Worm (Caenorhabditis elegans) whole organism, late embryonic: ENCODE data around the gene F54B8.1.
"Not testable (repeated sequence)": the region's sequence is repeated elsewhere in the genome, so short reads cannot be mapped to it uniquely, and the experiment has no call there.

Source experiments
- C08G9.2 ChIP-seq: sonication (generic microtip); optimal IDR thresholded peaks from 2 replicates; lab custom pipeline; 2016; ENCODE audit warnings: mild to moderate bottlenecking, missing genetic modification characterization, moderate library complexity, missing compliant biosample characterization
- K09A11.1 ChIP-seq: sonication (generic microtip); optimal IDR thresholded peaks from 2 replicates; lab custom pipeline; 2017; ENCODE audit warnings: antibody characterized with exemption, mild to moderate bottlenecking, missing genetic modification characterization, missing compliant biosample characterization; ENCODE audit not compliant: insufficient read depth
- Y22D7AL.16 ChIP-seq: sonication (generic microtip); optimal IDR thresholded peaks from 2 replicates; lab custom pipeline; 2016; ENCODE audit warnings: missing genetic modification characterization, missing compliant biosample characterization
- ama-1 ChIP-seq: fragments of 150-350 bp; optimal IDR thresholded peaks from 2 replicates; lab custom pipeline; 2014
- ceh-14 ChIP-seq: sonication (generic microtip); optimal IDR thresholded peaks from 2 replicates; lab custom pipeline; 2016; ENCODE audit warnings: missing genotype, missing genetic modification characterization, missing compliant biosample characterization
- ceh-48 ChIP-seq: sonication (generic microtip); optimal IDR thresholded peaks from 2 replicates; lab custom pipeline; 2016; ENCODE audit warnings: missing genetic modification characterization, inconsistent platforms, missing compliant biosample characterization
- ceh-6 ChIP-seq: fragments of 200-800 bp; sonication (Bioruptor generic); optimal IDR thresholded peaks from 2 replicates; lab custom pipeline; 2018; ENCODE audit warnings: mild to moderate bottlenecking, missing genetic modification characterization, missing compliant biosample characterization
- ceh-9 ChIP-seq: sonication (generic microtip); optimal IDR thresholded peaks from 2 replicates; lab custom pipeline; 2016; ENCODE audit warnings: mild to moderate bottlenecking, missing genetic modification characterization, inconsistent platforms, missing compliant biosample characterization
- che-1 ChIP-seq: sonication (generic microtip); optimal IDR thresholded peaks from 2 replicates; lab custom pipeline; 2016; ENCODE audit warnings: mild to moderate bottlenecking, missing genetic modification characterization, missing compliant biosample characterization
- dmd-4 ChIP-seq: sonication (generic microtip); optimal IDR thresholded peaks from 2 replicates; lab custom pipeline; 2016; ENCODE audit warnings: borderline replicate concordance, missing genetic modification characterization, missing compliant biosample characterization
- eyg-1 ChIP-seq: sonication (generic microtip); optimal IDR thresholded peaks from 2 replicates; lab custom pipeline; 2016; ENCODE audit warnings: missing genotype, missing genetic modification characterization, missing compliant biosample characterization
- fax-1 ChIP-seq: sonication (generic microtip); optimal IDR thresholded peaks from 2 replicates; lab custom pipeline; 2016; ENCODE audit warnings: missing genotype, missing genetic modification characterization, missing compliant biosample characterization
- fkh-10 ChIP-seq: fragments of 150-350 bp; optimal IDR thresholded peaks from 2 replicates; lab custom pipeline; 2014; ENCODE audit warnings: missing biosample characterization, missing genetic modification reagents, missing genetic modification characterization
- fkh-6 ChIP-seq: sonication (generic microtip); optimal IDR thresholded peaks from 2 replicates; lab custom pipeline; 2016; ENCODE audit warnings: missing genetic modification characterization, missing compliant biosample characterization
- gmeb-2 ChIP-seq: sonication (generic microtip); optimal IDR thresholded peaks from 2 replicates; lab custom pipeline; 2016; ENCODE audit warnings: missing genetic modification characterization, inconsistent platforms, missing compliant biosample characterization
- hlh-15 ChIP-seq: sonication (generic microtip); optimal IDR thresholded peaks from 2 replicates; lab custom pipeline; 2016; ENCODE audit warnings: missing genetic modification characterization, missing compliant biosample characterization
- nhr-11 ChIP-seq: fragments of 150-350 bp; optimal IDR thresholded peaks from 2 replicates; lab custom pipeline; 2014; ENCODE audit warnings: missing biosample characterization, missing genetic modification characterization
- nhr-232 ChIP-seq: sonication (generic microtip); optimal IDR thresholded peaks from 2 replicates; lab custom pipeline; 2016; ENCODE audit warnings: missing genetic modification characterization, missing compliant biosample characterization
- odd-2 ChIP-seq: sonication (generic microtip); optimal IDR thresholded peaks from 2 replicates; lab custom pipeline; 2017; ENCODE audit warnings: antibody characterized with exemption, mild to moderate bottlenecking, missing genetic modification characterization, missing compliant biosample characterization
- pha-4 ChIP-seq: fragments of 150-350 bp; optimal IDR thresholded peaks from 2 replicates; lab custom pipeline; 2018; ENCODE audit warnings: missing biosample characterization, missing genetic modification reagents, missing genetic modification characterization
- pqm-1 ChIP-seq: sonication (generic microtip); optimal IDR thresholded peaks from 2 replicates; lab custom pipeline; 2016; ENCODE audit warnings: missing genetic modification characterization, missing compliant biosample characterization
- rnt-1 ChIP-seq: sonication (generic microtip); optimal IDR thresholded peaks from 2 replicates; lab custom pipeline; 2016; ENCODE audit warnings: missing genetic modification characterization, missing compliant biosample characterization
- tbx-7 ChIP-seq: sonication (generic microtip); optimal IDR thresholded peaks from 2 replicates; lab custom pipeline; 2016; ENCODE audit warnings: missing genotype, missing genetic modification characterization, missing compliant biosample characterization
- unc-3 ChIP-seq, 2 experiments: fragments of 200-800 bp in 1 of 2; sonication (Bioruptor generic) in 1 of 2; sonication (generic microtip) in 1 of 2; conservative IDR thresholded peaks in 1 of 2; optimal IDR thresholded peaks in 1 of 2; 2 replicates each; pipeline versions ENCODE4 v1.3.6 to Lab custom; 2016 to 2022; ENCODE audit warnings: missing compliant biosample characterization in 2 of 2, missing genetic modification characterization in 2 of 2, missing genetic modification reagents in 1 of 2
- unc-55 ChIP-seq: sonication (generic microtip); optimal IDR thresholded peaks from 2 replicates; lab custom pipeline; 2017; ENCODE audit warnings: missing biosample characterization, missing genetic modification reagents, missing genetic modification characterization
- zip-5 ChIP-seq: sonication (generic microtip); optimal IDR thresholded peaks from 2 replicates; lab custom pipeline; 2016; ENCODE audit warnings: missing genetic modification characterization, missing compliant biosample characterization

F54B8.1 gene

ce11 chrV:15833622-15834021 is 23.1 kb downstream of the F54B8.1 start, which contains the start of gene srbc-54:
Gene srbc-54 (minus strand): TSS chrV:15833722.
- TF ChIP-seq pqm-1 (no peak), K09A11.1 (tag; lab: Kevin White, UChicago) (no peak), unc-3 (GFP tag; conservative IDR thresholded peaks at IDR 0.05; lab: Robert Waterston, UW) (no peak), unc-3 (tag; optimal IDR thresholded peaks at IDR 0.05; lab: Kevin White, UChicago) (no peak), gmeb-2 (tag; lab: Kevin White, UChicago) (no peak), ceh-9 (tag; lab: Kevin White, UChicago) (no peak), pha-4 (tag; lab: Kevin White, UChicago) (no peak), dmd-4 (no peak), rnt-1 (no peak), tbx-7 (tag; lab: Kevin White, UChicago) (no peak)
- TF ChIP-seq, all 69 proteins: peak for 0

DNA sequence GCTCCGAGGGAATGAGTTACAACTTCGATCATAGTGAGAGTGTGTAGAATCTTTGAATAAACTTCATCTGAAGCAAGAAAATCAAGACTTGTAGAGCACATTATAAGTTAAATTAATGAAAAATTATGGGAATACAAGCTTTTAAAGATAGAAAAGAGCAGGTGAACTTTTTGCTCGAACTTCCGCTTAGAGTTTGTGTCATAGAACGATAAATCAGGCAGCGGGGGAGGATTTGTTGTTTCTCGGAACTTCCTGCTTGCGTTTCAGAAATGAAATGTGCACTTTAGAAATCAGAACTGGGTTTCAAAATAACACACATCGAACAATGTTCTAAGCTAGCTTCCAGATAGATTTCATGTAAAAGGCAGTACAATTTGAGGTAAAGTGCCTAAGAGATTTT is 30.5 kb downstream of the F54B8.1 start, which contains the start of gene srh-149:
Gene srh-149 (minus strand): TSS at position 101 of the 400 bp plus-strand sequence.
- TF ChIP-seq unc-55 (no peak), ceh-48 (tag; lab: Kevin White, UChicago) (no peak), C08G9.2 (tag; lab: Kevin White, UChicago) (no peak), fax-1 (tag; lab: Kevin White, UChicago) (no peak), che-1 (tag; lab: Kevin White, UChicago) (no peak), hlh-15 (tag; lab: Kevin White, UChicago) (no peak), ceh-14 (tag; lab: Kevin White, UChicago) (no peak), eyg-1 (tag; lab: Kevin White, UChicago) (no peak), odd-2 (no peak), fkh-10 (GFP tag; lab: Kevin White, UChicago) (no peak), nhr-232 (tag; lab: Kevin White, UChicago) (no peak), zip-5 (tag; lab: Kevin White, UChicago) (no peak), fkh-6 (tag; lab: Kevin White, UChicago) (no peak), ama-1 (lab: Kevin White, UChicago) (no peak), ceh-9 (tag; lab: Kevin White, UChicago) (no peak)
- TF ChIP-seq, all 69 proteins: peak for 0

- TF ChIP-seq ceh-6; nhr-11 (tag; lab: Kevin White, UChicago); Y22D7AL.16 (tag; lab: Kevin White, UChicago): not testable (repeated sequence)
Measured at ce11 chrV:15850276-15850811, 39.8 kb downstream of the F54B8.1 start, which contains the start of gene srh-147. Gene srh-147 (minus strand): TSS chrV:15850326.

- TF ChIP-seq hlh-15 (tag; lab: Kevin White, UChicago) (no peak), rnt-1 (no peak)
Measured at ce11 chrV:15858292-15858691, 47.7 kb downstream of the F54B8.1 start, which contains the start of gene srh-148. Gene srh-148 (minus strand): TSS chrV:15858392.
